Worm (Caenorhabditis elegans) whole organism, L2 larva: ENCODE measurements around the gene Y54G11A.7.

Experiments used
- ZK546.5 ChIP-seq: sonication (generic microtip); optimal IDR thresholded peaks from 2 replicates; lab custom pipeline; 2017; ENCODE audit warnings: missing biosample characterization, missing genetic modification characterization
- ama-1 ChIP-seq: fragments of 150-350 bp; optimal IDR thresholded peaks from 2 replicates; lab custom pipeline; 2018; ENCODE audit warnings: inconsistent platforms
- dmd-4 ChIP-seq: sonication (generic microtip); optimal IDR thresholded peaks from 2 replicates; lab custom pipeline; 2017; ENCODE audit warnings: missing biosample characterization, missing genetic modification characterization
- egl-27 ChIP-seq: sonication (generic microtip); optimal IDR thresholded peaks from 3 replicates; lab custom pipeline; 2017; ENCODE audit warnings: missing biosample characterization, missing genetic modification reagents, missing genetic modification characterization
- elt-1 ChIP-seq: fragments of 150-350 bp; optimal IDR thresholded peaks from 2 replicates; lab custom pipeline; 2014; ENCODE audit warnings: missing biosample characterization, missing genetic modification characterization
- fos-1 ChIP-seq: fragments of 150-350 bp; optimal IDR thresholded peaks from 2 replicates; lab custom pipeline; 2014; ENCODE audit warnings: missing biosample characterization, missing genetic modification characterization
- lin-13 ChIP-seq: fragments of 150-350 bp; optimal IDR thresholded peaks from 2 replicates; lab custom pipeline; 2014; ENCODE audit warnings: missing biosample characterization, missing genetic modification reagents, missing genetic modification characterization
- nhr-129 ChIP-seq: fragments of 150-350 bp; optimal IDR thresholded peaks from 2 replicates; lab custom pipeline; 2014; ENCODE audit warnings: missing biosample characterization, missing genetic modification characterization
- nhr-21 ChIP-seq: fragments of 150-350 bp; optimal IDR thresholded peaks from 2 replicates; lab custom pipeline; 2014; ENCODE audit warnings: missing biosample characterization, missing genetic modification characterization
- unc-55 ChIP-seq: fragments of 150-350 bp; sonication (generic microtip); optimal IDR thresholded peaks from 3 replicates; lab custom pipeline; 2014; ENCODE audit warnings: missing biosample characterization, missing genetic modification reagents, missing genetic modification characterization
- unc-62 ChIP-seq: fragments of 150-350 bp; optimal IDR thresholded peaks from 2 replicates; lab custom pipeline; 2014; ENCODE audit warnings: missing biosample characterization, missing genetic modification reagents, missing genetic modification characterization
- ztf-11 ChIP-seq: sonication (generic microtip); optimal IDR thresholded peaks from 2 replicates; lab custom pipeline; 2017; ENCODE audit warnings: missing biosample characterization, missing genetic modification characterization

DNA sequence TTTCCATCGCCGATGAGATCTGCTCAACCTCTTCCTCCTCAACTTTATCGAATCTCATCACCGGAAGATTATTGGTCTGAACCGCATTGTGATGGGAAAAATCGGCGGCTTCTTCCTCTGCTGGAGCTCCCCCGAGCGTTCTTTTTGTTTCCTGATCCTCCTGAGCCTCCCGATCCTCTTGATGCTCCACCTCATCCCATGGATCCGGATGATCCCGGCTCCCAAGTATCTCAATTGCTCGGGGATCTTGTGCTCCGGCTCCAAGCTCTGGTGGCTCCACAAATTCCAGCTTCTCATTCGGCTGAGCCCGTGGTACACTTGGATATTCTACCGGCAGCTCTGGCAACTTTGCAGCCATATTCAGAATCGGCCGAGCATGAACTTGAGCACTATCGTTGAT is 39.2 kb upstream of the Y54G11A.7 start:
- TF ChIP-seq dmd-4 (tag; lab: Kevin White, UChicago), result no peak
- no peak for TF ChIP-seq ama-1 (lab: Kevin White, UChicago)
- TF ChIP-seq ZK546.5 (tag; lab: Kevin White, UChicago), result no peak
- TF ChIP-seq ztf-11, result no peak
- no peak for TF ChIP-seq fos-1 (tag; lab: Kevin White, UChicago)
- TF ChIP-seq unc-62 (GFP tag; lab: Kevin White, UChicago), result no peak
- no peak for TF ChIP-seq unc-55 (GFP tag; lab: Kevin White, UChicago)
- no peak for TF ChIP-seq egl-27 (tag; lab: Kevin White, UChicago)
- TF ChIP-seq nhr-21 (tag; lab: Kevin White, UChicago), result no peak
- TF ChIP-seq elt-1 (tag; lab: Kevin White, UChicago), result no peak
- no peak for TF ChIP-seq nhr-129
- TF ChIP-seq lin-13, result no peak
